Worm (Caenorhabditis elegans) whole organism, midembryonic: ENCODE data around the gene mrpl-42.

Experiments
- T22C8.4 ChIP-seq: fragments of 200-800 bp; sonication (Bioruptor generic); IDR thresholded peaks from 2 replicates; pipeline ENCODE4 v1.3.6; 2022; ENCODE audit warnings: missing genetic modification characterization, missing compliant biosample characterization
- cog-1 ChIP-seq: sonication (generic microtip); optimal IDR thresholded peaks from 2 replicates; lab custom pipeline; 2016; ENCODE audit warnings: missing genetic modification characterization, missing compliant biosample characterization
- flt-1 ChIP-seq: fragments of 200-800 bp; sonication (Bioruptor generic); IDR thresholded peaks from 2 replicates; pipeline ENCODE4 v1.3.6; 2022; ENCODE audit warnings: missing genetic modification characterization, missing compliant biosample characterization
- klf-2 ChIP-seq: fragments of 200-800 bp; sonication (Bioruptor generic); conservative IDR thresholded peaks from 2 replicates; pipeline ENCODE4 v1.3.6; 2022; ENCODE audit warnings: missing genetic modification reagents, missing genetic modification characterization, missing compliant biosample characterization
- med-1 ChIP-seq: sonication (generic microtip); optimal IDR thresholded peaks from 2 replicates; lab custom pipeline; 2017; ENCODE audit warnings: missing genetic modification characterization, mild to moderate bottlenecking, missing compliant biosample characterization, antibody characterized with exemption, missing genetic modification reagents; ENCODE audit not compliant: insufficient read depth
- ref-1 ChIP-seq: fragments of 200-800 bp; sonication (Bioruptor generic); conservative IDR thresholded peaks from 2 replicates; pipeline ENCODE4 v1.3.6; 2022; ENCODE audit warnings: missing genetic modification reagents, missing genetic modification characterization, missing compliant biosample characterization
- tab-1 ChIP-seq: fragments of 200-800 bp; sonication (Bioruptor generic); IDR thresholded peaks from 2 replicates; pipeline ENCODE4 v1.3.6; 2022; ENCODE audit warnings: missing genetic modification characterization, missing compliant biosample characterization
- ztf-23 ChIP-seq: fragments of 200-800 bp; sonication (Bioruptor generic); IDR thresholded peaks from 2 replicates; pipeline ENCODE4 v1.3.6; 2022; ENCODE audit warnings: missing genetic modification reagents, missing genetic modification characterization, missing compliant biosample characterization
- ztf-29 ChIP-seq: fragments of 200-800 bp; sonication (Bioruptor generic); IDR thresholded peaks from 2 replicates; pipeline ENCODE4 v1.3.6; 2022; ENCODE audit warnings: missing genetic modification reagents, missing genetic modification characterization, missing compliant biosample characterization

mrpl-42 gene

ce11 chrIV:9094356-9094755 is at the start of gene mrpl-42:
Gene mrpl-42 (minus strand): TSS chrIV:9094456.
- TF ChIP-seq med-1 (no peak), klf-2 (GFP tag; lab: Robert Waterston, UW) (no peak), ref-1 (GFP tag; lab: Robert Waterston, UW) (no peak), cog-1 (no peak), T22C8.4 (GFP tag; lab: Robert Waterston, UW) (no peak), flt-1 (GFP tag; lab: Robert Waterston, UW) (no peak), tab-1 (GFP tag; lab: Robert Waterston, UW) (no peak), ztf-29 (GFP tag; lab: Robert Waterston, UW) (no peak), ztf-23 (GFP tag; lab: Robert Waterston, UW) (no peak)

ce11 chrIV:9140172-9140805 is 46.0 kb upstream of the mrpl-42 start:
- no peak for TF ChIP-seq tab-1 (GFP tag; lab: Robert Waterston, UW)
- TF ChIP-seq klf-2 (GFP tag; lab: Robert Waterston, UW) = no peak
- no peak for TF ChIP-seq ztf-29 (GFP tag; lab: Robert Waterston, UW)
- no peak for TF ChIP-seq ref-1 (GFP tag; lab: Robert Waterston, UW)
- no peak for TF ChIP-seq med-1
- TF ChIP-seq flt-1 (GFP tag; lab: Robert Waterston, UW) = no peak
- no peak for TF ChIP-seq cog-1
- no peak for TF ChIP-seq T22C8.4 (GFP tag; lab: Robert Waterston, UW)
- no peak for TF ChIP-seq ztf-23 (GFP tag; lab: Robert Waterston, UW)

DNA sequence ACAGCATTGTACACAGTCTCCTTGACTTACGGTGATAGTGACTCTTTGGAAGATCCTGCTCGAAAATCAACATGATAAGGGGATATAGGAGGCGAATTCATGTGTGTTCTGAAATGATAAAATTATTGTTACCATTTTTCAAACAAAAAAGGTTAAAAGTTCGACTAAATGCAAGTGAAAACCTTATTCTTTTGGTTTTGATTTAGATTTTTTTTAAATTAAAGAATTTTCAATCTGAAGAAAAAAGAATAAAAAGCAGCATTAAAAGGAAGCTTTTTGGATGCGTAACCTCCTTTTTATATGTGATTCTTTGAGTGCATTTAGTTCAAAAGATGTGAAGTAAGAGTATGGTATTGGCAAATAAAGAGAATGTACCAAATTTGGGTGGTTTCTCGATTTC is 41.1 kb upstream of the mrpl-42 start, which contains the start of gene delm-1:
TSS of gene delm-1 (minus strand) at position 101 of the 400 bp plus-strand sequence.
- TF ChIP-seq ztf-23 (GFP tag; lab: Robert Waterston, UW) = no peak
- no peak for TF ChIP-seq cog-1
- TF ChIP-seq med-1 = no peak
- no peak for TF ChIP-seq T22C8.4 (GFP tag; lab: Robert Waterston, UW)
- TF ChIP-seq ztf-29 (GFP tag; lab: Robert Waterston, UW) = no peak
- no peak for TF ChIP-seq ref-1 (GFP tag; lab: Robert Waterston, UW)
- TF ChIP-seq klf-2 (GFP tag; lab: Robert Waterston, UW) = no peak
- no peak for TF ChIP-seq tab-1 (GFP tag; lab: Robert Waterston, UW)
- no peak for TF ChIP-seq flt-1 (GFP tag; lab: Robert Waterston, UW)

- TF ChIP-seq T22C8.4 (GFP tag; lab: Robert Waterston, UW) (no peak), ref-1 (GFP tag; lab: Robert Waterston, UW) (no peak), flt-1 (GFP tag; lab: Robert Waterston, UW) (no peak), ztf-29 (GFP tag; lab: Robert Waterston, UW) (no peak), med-1 (no peak), cog-1 (no peak), klf-2 (GFP tag; lab: Robert Waterston, UW) (no peak), ztf-23 (GFP tag; lab: Robert Waterston, UW) (no peak), tab-1 (GFP tag; lab: Robert Waterston, UW) (no peak)
These were observed 36.3 kb upstream of the mrpl-42 start for ce11 chrIV:9130605-9131004.

DNA sequence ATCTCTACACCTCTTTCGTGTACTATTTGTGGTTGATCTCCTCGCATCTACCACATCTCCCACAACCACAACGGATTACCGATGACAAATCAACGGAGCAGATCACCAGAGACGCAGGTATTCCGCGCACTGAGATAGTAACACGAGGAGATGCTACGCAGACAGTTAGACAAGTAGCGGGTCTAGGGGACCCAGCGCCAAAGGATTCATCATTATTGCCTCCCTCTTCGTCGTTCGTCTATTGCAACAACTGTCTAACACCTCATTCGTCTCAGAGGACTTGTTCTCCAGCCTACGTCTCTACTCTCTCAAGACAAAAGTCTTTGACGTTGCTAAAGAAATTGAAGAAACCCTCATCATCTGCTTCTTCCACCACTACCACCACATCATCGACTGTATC is 27.3 kb upstream of the mrpl-42 start:
- TF ChIP-seq cog-1 (no peak), T22C8.4 (GFP tag; lab: Robert Waterston, UW) (no peak), med-1 (no peak), ztf-29 (GFP tag; lab: Robert Waterston, UW) (no peak), flt-1 (GFP tag; lab: Robert Waterston, UW) (no peak), ztf-23 (GFP tag; lab: Robert Waterston, UW) (no peak), klf-2 (GFP tag; lab: Robert Waterston, UW) (no peak), tab-1 (GFP tag; lab: Robert Waterston, UW) (no peak), ref-1 (GFP tag; lab: Robert Waterston, UW) (no peak)

DNA sequence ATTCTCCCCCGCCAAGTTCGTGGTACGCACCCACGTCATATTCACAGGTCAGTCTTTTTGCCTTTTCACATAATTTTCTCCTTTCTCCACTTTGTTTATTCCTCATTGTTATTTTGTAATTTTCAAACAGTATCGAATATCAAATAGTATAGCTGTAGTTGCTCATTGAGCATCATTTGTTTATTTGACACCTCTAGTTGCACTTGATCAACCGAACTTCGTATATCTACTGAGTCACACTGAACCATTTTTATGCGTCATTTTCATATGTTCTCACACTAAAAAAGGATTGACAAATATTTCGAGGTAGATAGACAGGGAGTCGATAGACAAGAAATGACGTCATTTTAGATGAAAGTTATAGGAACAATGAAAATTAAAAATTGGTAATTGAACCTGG is 26.0 kb upstream of the mrpl-42 start:
- TF ChIP-seq ztf-29 (GFP tag; lab: Robert Waterston, UW) = no peak
- TF ChIP-seq cog-1 = no peak
- no peak for TF ChIP-seq ztf-23 (GFP tag; lab: Robert Waterston, UW)
- no peak for TF ChIP-seq med-1
- no peak for TF ChIP-seq klf-2 (GFP tag; lab: Robert Waterston, UW)
- no peak for TF ChIP-seq tab-1 (GFP tag; lab: Robert Waterston, UW)
- TF ChIP-seq flt-1 (GFP tag; lab: Robert Waterston, UW) = no peak
- TF ChIP-seq ref-1 (GFP tag; lab: Robert Waterston, UW) = no peak
- TF ChIP-seq T22C8.4 (GFP tag; lab: Robert Waterston, UW) = no peak

- TF ChIP-seq T22C8.4 (GFP tag; lab: Robert Waterston, UW) = no peak
- no peak for TF ChIP-seq flt-1 (GFP tag; lab: Robert Waterston, UW)
- no peak for TF ChIP-seq klf-2 (GFP tag; lab: Robert Waterston, UW)
- TF ChIP-seq med-1 = no peak
- no peak for TF ChIP-seq ztf-23 (GFP tag; lab: Robert Waterston, UW)
- no peak for TF ChIP-seq ref-1 (GFP tag; lab: Robert Waterston, UW)
- no peak for TF ChIP-seq cog-1
- no peak for TF ChIP-seq tab-1 (GFP tag; lab: Robert Waterston, UW)
- no peak for TF ChIP-seq ztf-29 (GFP tag; lab: Robert Waterston, UW)
These were observed 24.5 kb upstream of the mrpl-42 start, which contains the start of gene nrfl-1 for ce11 chrIV:9118792-9119191. Gene nrfl-1 (plus strand): TSS chrIV:9119092.

DNA sequence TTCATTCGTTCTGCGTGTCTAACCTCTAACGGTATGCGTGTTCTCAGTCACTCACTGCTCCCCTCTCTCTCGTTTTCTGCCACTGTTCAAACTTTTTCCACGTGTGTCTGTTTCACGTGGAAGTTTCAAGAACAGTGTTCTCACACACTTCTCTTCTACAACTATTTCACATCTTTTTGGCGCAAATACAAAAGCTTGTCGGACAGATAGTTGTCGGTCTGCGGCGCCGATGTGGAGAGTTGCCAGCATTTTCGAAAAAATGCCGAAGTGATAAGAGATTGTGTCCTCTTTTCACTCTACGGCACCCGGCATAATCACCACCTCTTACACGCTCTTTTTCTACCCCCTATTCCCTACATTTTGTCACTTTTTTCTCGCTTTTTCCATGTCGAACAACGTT is 24.1 kb upstream of the mrpl-42 start:
- no peak for TF ChIP-seq cog-1
- no peak for TF ChIP-seq klf-2 (GFP tag; lab: Robert Waterston, UW)
- no peak for TF ChIP-seq tab-1 (GFP tag; lab: Robert Waterston, UW)
- TF ChIP-seq ztf-23 (GFP tag; lab: Robert Waterston, UW) = no peak
- TF ChIP-seq ztf-29 (GFP tag; lab: Robert Waterston, UW) = no peak
- no peak for TF ChIP-seq flt-1 (GFP tag; lab: Robert Waterston, UW)
- no peak for TF ChIP-seq ref-1 (GFP tag; lab: Robert Waterston, UW)
- TF ChIP-seq T22C8.4 (GFP tag; lab: Robert Waterston, UW) = no peak
- no peak for TF ChIP-seq med-1

DNA sequence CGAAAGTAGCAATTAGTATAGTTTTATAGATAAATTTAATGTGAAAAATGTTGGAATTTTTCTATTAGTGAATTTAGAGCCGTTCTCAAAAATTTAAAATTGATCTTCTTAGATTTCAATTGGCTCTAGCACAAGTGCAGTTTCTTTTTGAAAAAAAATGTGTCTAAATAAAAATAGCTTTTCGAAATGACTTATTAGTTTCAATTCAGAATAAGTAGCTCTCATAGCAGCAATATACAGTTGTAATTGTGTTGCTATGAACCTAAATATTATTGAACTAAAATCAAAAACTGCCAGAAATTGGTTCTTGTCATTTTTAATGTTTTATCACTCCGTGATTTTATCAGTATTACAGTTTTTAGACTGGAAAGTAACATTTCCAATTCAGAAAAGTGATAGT is 23.4 kb upstream of the mrpl-42 start:
- TF ChIP-seq ztf-23 (GFP tag; lab: Robert Waterston, UW) (no peak), flt-1 (GFP tag; lab: Robert Waterston, UW) (no peak), ref-1 (GFP tag; lab: Robert Waterston, UW) (no peak), klf-2 (GFP tag; lab: Robert Waterston, UW) (no peak), T22C8.4 (GFP tag; lab: Robert Waterston, UW) (no peak), med-1 (no peak), ztf-29 (GFP tag; lab: Robert Waterston, UW) (no peak), tab-1 (GFP tag; lab: Robert Waterston, UW) (no peak), cog-1 (no peak)
